Fruit fly (Drosophila melanogaster) whole organism, embryonic: ENCODE data around the gene CG9630.

ENCODE experiments used
- B-H2 ChIP-seq: fragments of 200-800 bp; sonication (Bioruptor generic); optimal IDR thresholded peaks from 2 replicates; lab custom pipeline; 2018; ENCODE audit warnings: missing biosample characterization, mild to moderate bottlenecking, missing genetic modification characterization
- CG10431 ChIP-seq: fragments of 200-800 bp; sonication (Bioruptor generic); optimal IDR thresholded peaks from 3 replicates; lab custom pipeline; 2018; ENCODE audit warnings: missing biosample characterization, mild to moderate bottlenecking, missing genetic modification characterization
- CG10959 ChIP-seq: fragments of 200-800 bp; sonication (Bioruptor generic); IDR thresholded peaks from 2 replicates; pipeline ENCODE4 v1.3.6; 2022; ENCODE audit warnings: missing biosample characterization, missing genetic modification characterization
- CG11456 ChIP-seq: fragments of 200-800 bp; sonication (Bioruptor generic); IDR thresholded peaks from 3 replicates; pipeline ENCODE4 v1.3.6; 2022; ENCODE audit warnings: missing biosample characterization, missing genetic modification characterization
- CG13296 ChIP-seq: fragments of 200-800 bp; sonication (Bioruptor generic); optimal IDR thresholded peaks from 3 replicates; lab custom pipeline; 2018; ENCODE audit warnings: missing biosample characterization, mild to moderate bottlenecking, missing genetic modification characterization
- CG13775 ChIP-seq: fragments of 200-800 bp; sonication (Bioruptor generic); optimal IDR thresholded peaks from 3 replicates; lab custom pipeline; 2017; ENCODE audit warnings: missing biosample characterization, mild to moderate bottlenecking, missing genetic modification characterization
- CG14860 ChIP-seq: fragments of 200-800 bp; sonication (Bioruptor generic); IDR thresholded peaks from 3 replicates; pipeline ENCODE4 v1.3.6; 2022; ENCODE audit warnings: missing biosample characterization, missing genetic modification characterization; ENCODE audit not compliant: partially characterized antibody
- CG1647 ChIP-seq: fragments of 200-800 bp; sonication (Bioruptor generic); optimal IDR thresholded peaks from 3 replicates; lab custom pipeline; 2016; ENCODE audit warnings: missing biosample characterization, missing genetic modification characterization
- CG17612 ChIP-seq: fragments of 200-800 bp; sonication (Bioruptor generic); IDR thresholded peaks from 2 replicates; pipeline ENCODE4 v1.3.6; 2022; ENCODE audit warnings: missing biosample characterization, missing genetic modification characterization
- CG18764 ChIP-seq: fragments of 200-800 bp; sonication (Bioruptor generic); optimal IDR thresholded peaks from 3 replicates; lab custom pipeline; 2016; ENCODE audit warnings: missing biosample characterization, missing genetic modification characterization
- CG31441 ChIP-seq: fragments of 200-800 bp; sonication (Bioruptor generic); IDR thresholded peaks from 2 replicates; pipeline ENCODE4 v1.3.6; 2022; ENCODE audit warnings: missing biosample characterization, missing genetic modification characterization
- CG34422 ChIP-seq: fragments of 200-800 bp; sonication (Bioruptor generic); IDR thresholded peaks from 3 replicates; pipeline ENCODE4 v1.3.6; 2022; ENCODE audit warnings: missing biosample characterization, missing genetic modification characterization
- CG5180 ChIP-seq: fragments of 200-800 bp; sonication (Bioruptor generic); optimal IDR thresholded peaks from 3 replicates; lab custom pipeline; 2017; ENCODE audit warnings: missing biosample characterization, missing genetic modification characterization, mild to moderate bottlenecking, moderate library complexity, missing genetic modification reagents
- CG6813 ChIP-seq: fragments of 200-800 bp; sonication (Bioruptor generic); optimal IDR thresholded peaks from 2 replicates; lab custom pipeline; 2017; ENCODE audit warnings: missing biosample characterization, missing genetic modification characterization, mild to moderate bottlenecking, moderate library complexity, missing genetic modification reagents
- CG7839 ChIP-seq: fragments of 200-800 bp; sonication (Bioruptor generic); optimal IDR thresholded peaks from 3 replicates; lab custom pipeline; 2018; ENCODE audit warnings: missing biosample characterization, mild to moderate bottlenecking, missing genetic modification characterization, moderate library complexity
- Doc2 ChIP-seq: fragments of 200-800 bp; sonication (Bioruptor generic); IDR thresholded peaks from 2 replicates; pipeline ENCODE4 v1.3.6; 2022; ENCODE audit warnings: missing biosample characterization, missing genetic modification characterization
- Doc3 ChIP-seq: fragments of 200-800 bp; sonication (Bioruptor generic); IDR thresholded peaks from 3 replicates; pipeline ENCODE4 v1.3.6; 2022; ENCODE audit warnings: missing biosample characterization, missing genetic modification characterization; ENCODE audit not compliant: partially characterized antibody
- Ets65A ChIP-seq: fragments of 200-800 bp; sonication (Bioruptor generic); peaks from one replicate; lab custom pipeline; 2016; ENCODE audit warnings: missing biosample characterization, missing genetic modification characterization
- GATAe ChIP-seq: fragments of 200-800 bp; sonication (Bioruptor generic); conservative IDR thresholded peaks from 2 replicates; pipeline ENCODE4 v1.3.6; 2022; ENCODE audit warnings: missing biosample characterization, missing genetic modification characterization
- Gsc ChIP-seq: fragments of 200-800 bp; sonication (Bioruptor generic); IDR thresholded peaks from 2 replicates; pipeline ENCODE4 v1.3.6; 2022; ENCODE audit warnings: missing biosample characterization, missing genetic modification characterization
- Hmr ChIP-seq: fragments of 200-800 bp; sonication (Bioruptor generic); optimal IDR thresholded peaks from 3 replicates; lab custom pipeline; 2017; ENCODE audit warnings: mild to moderate bottlenecking, missing biosample characterization, missing genetic modification reagents, missing genetic modification characterization
- Hr51 ChIP-seq, 2 experiments: fragments of 200-800 bp; sonication (Bioruptor generic); optimal IDR thresholded peaks; 2 replicates in 1 of 2; 3 replicates in 1 of 2; lab custom pipeline; 2016 to 2018; ENCODE audit warnings: missing biosample characterization in 2 of 2, missing genetic modification characterization in 2 of 2, mild to moderate bottlenecking in 1 of 2, moderate library complexity in 1 of 2
- MESR4 ChIP-seq: fragments of 200-800 bp; sonication (Bioruptor generic); optimal IDR thresholded peaks from 2 replicates; lab custom pipeline; 2018; ENCODE audit warnings: missing biosample characterization, mild to moderate bottlenecking, missing genetic modification characterization, moderate library complexity
- Mes4 ChIP-seq: fragments of 200-800 bp; sonication (Bioruptor generic); optimal IDR thresholded peaks from 2 replicates; lab custom pipeline; 2016; ENCODE audit warnings: missing biosample characterization, missing genetic modification characterization
- NfI ChIP-seq: fragments of 200-800 bp; sonication (Bioruptor generic); optimal IDR thresholded peaks from 3 replicates; lab custom pipeline; 2018; ENCODE audit warnings: missing biosample characterization, mild to moderate bottlenecking, missing genetic modification characterization, moderate library complexity
- Oaz ChIP-seq: fragments of 200-800 bp; sonication (Bioruptor generic); IDR thresholded peaks from 2 replicates; pipeline ENCODE4 v1.3.6; 2022; ENCODE audit warnings: missing biosample characterization, missing genetic modification characterization
- Ravus ChIP-seq: fragments of 200-800 bp; sonication (Bioruptor generic); IDR thresholded peaks from 2 replicates; pipeline ENCODE4 v1.3.6; 2022; ENCODE audit warnings: missing biosample characterization, missing genetic modification characterization
- Spps ChIP-seq: fragments of 200-800 bp; sonication (Bioruptor generic); optimal IDR thresholded peaks from 2 replicates; lab custom pipeline; 2018; ENCODE audit warnings: missing biosample characterization, mild to moderate bottlenecking, missing genetic modification characterization
- Taf1 ChIP-seq: fragments of 200-800 bp; sonication (Bioruptor generic); IDR thresholded peaks from 2 replicates; pipeline ENCODE4 v1.3.6; 2022; ENCODE audit warnings: missing biosample characterization, missing genetic modification characterization
- Xrp1 ChIP-seq: fragments of 200-800 bp; sonication (Bioruptor generic); IDR thresholded peaks from 2 replicates; pipeline ENCODE4 v1.3.6; 2022; ENCODE audit warnings: missing biosample characterization, missing genetic modification characterization
- ap ChIP-seq: fragments of 200-800 bp; sonication (Bioruptor generic); IDR thresholded peaks from 2 replicates; pipeline ENCODE4 v1.3.6; 2022; ENCODE audit warnings: missing biosample characterization, missing genetic modification characterization
- bab2 ChIP-seq: fragments of 200-800 bp; sonication (Bioruptor generic); optimal IDR thresholded peaks from 2 replicates; lab custom pipeline; 2016; ENCODE audit warnings: missing biosample characterization, missing genetic modification characterization
- bbx ChIP-seq: fragments of 200-800 bp; sonication (Bioruptor generic); IDR thresholded peaks from 2 replicates; pipeline ENCODE4 v1.3.6; 2022; ENCODE audit warnings: missing biosample characterization, missing genetic modification characterization; ENCODE audit not compliant: partially characterized antibody
- bcd ChIP-seq: fragments of 200-800 bp; sonication (Bioruptor generic); optimal IDR thresholded peaks from 2 replicates; lab custom pipeline; 2017; ENCODE audit warnings: missing biosample characterization, mild to moderate bottlenecking, missing genetic modification characterization
- crp ChIP-seq, 2 experiments: fragments of 200-800 bp; sonication (Bioruptor generic); optimal IDR thresholded peaks; 2 replicates in 1 of 2; 3 replicates in 1 of 2; lab custom pipeline; 2017; ENCODE audit warnings: missing biosample characterization in 2 of 2, missing genetic modification characterization in 2 of 2, mild to moderate bottlenecking in 1 of 2, moderate library complexity in 1 of 2
- dati ChIP-seq: fragments of 200-800 bp; sonication (Bioruptor generic); IDR thresholded peaks from 2 replicates; pipeline ENCODE4 v1.3.6; 2022; ENCODE audit warnings: missing biosample characterization, missing genetic modification characterization
- en ChIP-seq: fragments of 200-800 bp; sonication (Bioruptor generic); optimal IDR thresholded peaks from 2 replicates; lab custom pipeline; 2016; ENCODE audit warnings: missing biosample characterization, missing genetic modification characterization
- ind ChIP-seq: fragments of 200-800 bp; sonication (Bioruptor generic); optimal IDR thresholded peaks from 3 replicates; lab custom pipeline; 2016; ENCODE audit warnings: missing biosample characterization, missing genetic modification characterization
- kay ChIP-seq: fragments of 200-800 bp; sonication (Bioruptor generic); optimal IDR thresholded peaks from 2 replicates; lab custom pipeline; 2016; ENCODE audit warnings: missing biosample characterization, missing genetic modification characterization
- klu ChIP-seq: fragments of 200-800 bp; sonication (Bioruptor generic); IDR thresholded peaks from 2 replicates; pipeline ENCODE4 v1.3.6; 2022; ENCODE audit warnings: missing biosample characterization, missing genetic modification characterization
- nau ChIP-seq: fragments of 200-800 bp; sonication (Bioruptor generic); optimal IDR thresholded peaks from 3 replicates; lab custom pipeline; 2017; ENCODE audit warnings: missing biosample characterization, mild to moderate bottlenecking, missing genetic modification characterization, missing genetic modification reagents
- pita ChIP-seq: fragments of 200-800 bp; sonication (Bioruptor generic); optimal IDR thresholded peaks from 2 replicates; lab custom pipeline; 2017; ENCODE audit warnings: missing biosample characterization, mild to moderate bottlenecking, missing genetic modification characterization
- prd ChIP-seq, 3 experiments: fragments of >200 bp in 2 of 3; fragments of 200-800 bp in 1 of 3; sonication (Bioruptor generic) in 1 of 3; optimal IDR thresholded peaks in 2 of 3; IDR thresholded peaks in 1 of 3; 2 replicates in 2 of 3; 3 replicates in 1 of 3; pipeline versions ENCODE4 v1.3.6 to Lab custom; 2017 to 2022; ENCODE audit warnings: missing biosample characterization in 1 of 3, missing genetic modification characterization in 1 of 3
- ro ChIP-seq: fragments of 200-800 bp; sonication (Bioruptor generic); IDR thresholded peaks from 2 replicates; pipeline ENCODE4 v1.3.6; 2022; ENCODE audit warnings: missing biosample characterization, missing genetic modification characterization
- schlank ChIP-seq: fragments of 200-800 bp; sonication (Bioruptor generic); optimal IDR thresholded peaks from 2 replicates; lab custom pipeline; 2018; ENCODE audit warnings: missing biosample characterization, mild to moderate bottlenecking, missing genetic modification characterization
- sr ChIP-seq: fragments of 200-800 bp; sonication (Bioruptor generic); IDR thresholded peaks from 3 replicates; pipeline ENCODE4 v1.3.6; 2022; ENCODE audit warnings: missing biosample characterization, missing genetic modification characterization
- tap ChIP-seq: fragments of 200-800 bp; optimal IDR thresholded peaks from 3 replicates; lab custom pipeline; 2019; ENCODE audit warnings: missing biosample characterization, mild to moderate bottlenecking, missing genetic modification characterization, moderate library complexity
- unc-4 ChIP-seq: fragments of 200-800 bp; sonication (Bioruptor generic); IDR thresholded peaks from 2 replicates; pipeline ENCODE4 v1.3.6; 2022; ENCODE audit warnings: missing biosample characterization, missing genetic modification characterization; ENCODE audit not compliant: partially characterized antibody
- zfh1 ChIP-seq: fragments of 200-800 bp; sonication (Bioruptor generic); IDR thresholded peaks from 3 replicates; pipeline ENCODE4 v1.3.6; 2022; ENCODE audit warnings: missing biosample characterization, missing genetic modification characterization

CG9630 gene

dm6 chr3R:8300928-8301752 lies 31.4 kb upstream of the CG9630 start, which contains the start of the genes CG9626 and mRpL1 (continued):
- TF ChIP-seq Hr51 (GFP tag; optimal IDR thresholded peaks at IDR 0.05; lab: Kevin White, UChicago): no peak
- TF ChIP-seq bbx: peak; percentile 47
- no peak for TF ChIP-seq schlank
- no peak for TF ChIP-seq CG10431
- no peak for TF ChIP-seq CG5180 (GFP tag; lab: Kevin White, UChicago)
- TF ChIP-seq nau (GFP tag; lab: Kevin White, UChicago): no peak
- no peak for TF ChIP-seq zfh1
- no peak for TF ChIP-seq CG13296 (GFP tag; lab: Kevin White, UChicago)
- no peak for TF ChIP-seq prd (optimal IDR thresholded peaks at IDR 0.05; lab: Kevin White, UChicago)
- TF ChIP-seq prd (GFP tag; IDR thresholded peaks at IDR 0.05; lab: Robert Waterston, UW): no peak
- no peak for TF ChIP-seq NfI (GFP tag; lab: Kevin White, UChicago)
- no peak for TF ChIP-seq CG34422 (GFP tag; lab: Robert Waterston, UW)
- no peak for TF ChIP-seq Doc3
- TF ChIP-seq Spps: no peak
- no peak for TF ChIP-seq CG1647 (GFP tag; lab: Kevin White, UChicago)
- TF ChIP-seq Mes4 (GFP tag; lab: Kevin White, UChicago): no peak
- TF ChIP-seq CG14860 (GFP tag; lab: Robert Waterston, UW): no peak
- peak; percentile 71 for TF ChIP-seq Hmr (GFP tag; lab: Kevin White, UChicago)
- no peak for TF ChIP-seq B-H2
- peak; percentile 70; the same call in 1 of the 2 replicates for TF ChIP-seq GATAe (GFP tag; lab: Robert Waterston, UW)
- no peak for TF ChIP-seq Oaz (GFP tag; lab: Robert Waterston, UW)
- no peak for TF ChIP-seq Gsc (GFP tag; lab: Robert Waterston, UW)
- no peak for TF ChIP-seq CG6813 (GFP tag; lab: Kevin White, UChicago)
- TF ChIP-seq CG7839 (tag; lab: Kevin White, UChicago): no peak
- TF ChIP-seq kay: no peak
- TF ChIP-seq sr (GFP tag; lab: Robert Waterston, UW): no peak
- no peak for TF ChIP-seq ap (GFP tag; lab: Robert Waterston, UW)
- no peak for TF ChIP-seq Xrp1
- no peak for TF ChIP-seq bcd
- TF ChIP-seq ind (GFP tag; lab: Kevin White, UChicago): no peak
- TF ChIP-seq Doc2 (GFP tag; lab: Robert Waterston, UW): no peak
- no peak for TF ChIP-seq en (GFP tag; lab: Kevin White, UChicago)
- no peak for TF ChIP-seq tap (tag; lab: Kevin White, UChicago)
- no peak for TF ChIP-seq CG31441
- no peak for TF ChIP-seq klu (GFP tag; lab: Robert Waterston, UW)
- TF ChIP-seq CG18764 (GFP tag; lab: Kevin White, UChicago): no peak
- TF ChIP-seq Taf1: no peak
- TF ChIP-seq CG13775 (GFP tag; lab: Kevin White, UChicago): no peak
- TF ChIP-seq dati: no peak
- no peak for TF ChIP-seq Ravus (GFP tag; lab: Robert Waterston, UW)
- TF ChIP-seq CG10959: no peak
- TF ChIP-seq bab2 (GFP tag; lab: Kevin White, UChicago): no peak
- TF ChIP-seq CG11456 (GFP tag; lab: Robert Waterston, UW): no peak
- no peak for TF ChIP-seq ro (GFP tag; lab: Robert Waterston, UW)
- TF ChIP-seq MESR4 (GFP tag; lab: Kevin White, UChicago): peak; percentile 78
- peak; percentile 94 for TF ChIP-seq pita (GFP tag; lab: Kevin White, UChicago)
- TF ChIP-seq Ets65A (GFP tag; lab: Kevin White, UChicago): peak; percentile 95
- TF ChIP-seq unc-4 (GFP tag; lab: Robert Waterston, UW): no peak
- peak in 1 of 2 experiments; percentile 16 for TF ChIP-seq crp (GFP tag; optimal IDR thresholded peaks at IDR 0.05; lab: Kevin White, UChicago)
- no peak for TF ChIP-seq CG17612
